Worm (Caenorhabditis elegans) whole organism, L2 larva: ENCODE data around the gene F26D2.16.

Experiments
- egl-27 ChIP-seq: sonication (generic microtip); optimal IDR thresholded peaks from 3 replicates; lab custom pipeline; 2017; ENCODE audit warnings: missing biosample characterization, missing genetic modification reagents, missing genetic modification characterization
- lin-13 ChIP-seq: fragments of 150-350 bp; optimal IDR thresholded peaks from 2 replicates; lab custom pipeline; 2014; ENCODE audit warnings: missing biosample characterization, missing genetic modification reagents, missing genetic modification characterization
- lin-39 ChIP-seq: fragments of 150-350 bp; optimal IDR thresholded peaks from 2 replicates; lab custom pipeline; 2014; ENCODE audit warnings: missing biosample characterization, missing genetic modification reagents, missing genetic modification characterization
- unc-62 ChIP-seq: fragments of 150-350 bp; optimal IDR thresholded peaks from 2 replicates; lab custom pipeline; 2014; ENCODE audit warnings: missing biosample characterization, missing genetic modification reagents, missing genetic modification characterization

- TF ChIP-seq lin-13 (GFP tag; lab: Kevin White, UChicago) (no peak), unc-62 (GFP tag; lab: Kevin White, UChicago) (no peak), lin-39 (tag; lab: Kevin White, UChicago) (no peak), egl-27 (tag; lab: Kevin White, UChicago) (no peak)
These were observed 24.0 kb upstream of the F26D2.16 start, which contains the start of gene srh-141 for ce11 chrV:16443626-16444025.
